Worm (Caenorhabditis elegans) whole organism, late embryonic: ENCODE measurements around the gene Y39H10B.3.

ENCODE experiments used
- C08G9.2 ChIP-seq: sonication (generic microtip); optimal IDR thresholded peaks from 2 replicates; lab custom pipeline; 2016; ENCODE audit warnings: mild to moderate bottlenecking, missing genetic modification characterization, moderate library complexity, missing compliant biosample characterization
- K02D7.2 ChIP-seq: sonication (generic microtip); optimal IDR thresholded peaks from 2 replicates; lab custom pipeline; 2017; ENCODE audit warnings: mild to moderate bottlenecking, missing genetic modification characterization, missing compliant biosample characterization
- K09A11.1 ChIP-seq: sonication (generic microtip); optimal IDR thresholded peaks from 2 replicates; lab custom pipeline; 2017; ENCODE audit warnings: antibody characterized with exemption, mild to moderate bottlenecking, missing genetic modification characterization, missing compliant biosample characterization; ENCODE audit not compliant: insufficient read depth
- T23F11.4 ChIP-seq: fragments of 200-800 bp; sonication (Bioruptor generic); optimal IDR thresholded peaks from 2 replicates; lab custom pipeline; 2018; ENCODE audit warnings: mild to moderate bottlenecking, missing genetic modification characterization, missing compliant biosample characterization
- Y22D7AL.16 ChIP-seq: sonication (generic microtip); optimal IDR thresholded peaks from 2 replicates; lab custom pipeline; 2016; ENCODE audit warnings: missing genetic modification characterization, missing compliant biosample characterization
- ahr-1 ChIP-seq: sonication (generic microtip); optimal IDR thresholded peaks from 2 replicates; lab custom pipeline; 2016; ENCODE audit warnings: missing genetic modification characterization, missing compliant biosample characterization
- ama-1 ChIP-seq: fragments of 150-350 bp; optimal IDR thresholded peaks from 2 replicates; lab custom pipeline; 2014
- ceh-14 ChIP-seq: sonication (generic microtip); optimal IDR thresholded peaks from 2 replicates; lab custom pipeline; 2016; ENCODE audit warnings: missing genotype, missing genetic modification characterization, missing compliant biosample characterization
- ceh-2 ChIP-seq: sonication (generic microtip); optimal IDR thresholded peaks from 2 replicates; lab custom pipeline; 2016; ENCODE audit warnings: missing genotype, missing genetic modification characterization, missing compliant biosample characterization
- ceh-30 ChIP-seq: fragments of 150-350 bp; optimal IDR thresholded peaks from 2 replicates; lab custom pipeline; 2014; ENCODE audit warnings: missing biosample characterization, missing genetic modification characterization
- ceh-31 ChIP-seq: sonication (generic microtip); optimal IDR thresholded peaks from 2 replicates; lab custom pipeline; 2016; ENCODE audit warnings: missing genetic modification characterization, missing compliant biosample characterization
- ceh-34 ChIP-seq: sonication (generic microtip); optimal IDR thresholded peaks from 2 replicates; lab custom pipeline; 2016; ENCODE audit warnings: mild to moderate bottlenecking, missing genetic modification characterization, missing compliant biosample characterization
- ceh-48 ChIP-seq: sonication (generic microtip); optimal IDR thresholded peaks from 2 replicates; lab custom pipeline; 2016; ENCODE audit warnings: missing genetic modification characterization, inconsistent platforms, missing compliant biosample characterization
- ceh-6 ChIP-seq: fragments of 200-800 bp; sonication (Bioruptor generic); optimal IDR thresholded peaks from 2 replicates; lab custom pipeline; 2018; ENCODE audit warnings: mild to moderate bottlenecking, missing genetic modification characterization, missing compliant biosample characterization
- ceh-9 ChIP-seq: sonication (generic microtip); optimal IDR thresholded peaks from 2 replicates; lab custom pipeline; 2016; ENCODE audit warnings: mild to moderate bottlenecking, missing genetic modification characterization, inconsistent platforms, missing compliant biosample characterization
- che-1 ChIP-seq: sonication (generic microtip); optimal IDR thresholded peaks from 2 replicates; lab custom pipeline; 2016; ENCODE audit warnings: mild to moderate bottlenecking, missing genetic modification characterization, missing compliant biosample characterization
- dmd-4 ChIP-seq: sonication (generic microtip); optimal IDR thresholded peaks from 2 replicates; lab custom pipeline; 2016; ENCODE audit warnings: borderline replicate concordance, missing genetic modification characterization, missing compliant biosample characterization
- dve-1 ChIP-seq: sonication (generic microtip); optimal IDR thresholded peaks from 2 replicates; lab custom pipeline; 2017; ENCODE audit warnings: antibody characterized with exemption, mild to moderate bottlenecking, missing genetic modification characterization, missing compliant biosample characterization
- elt-4 ChIP-seq: sonication (generic microtip); optimal IDR thresholded peaks from 2 replicates; lab custom pipeline; 2016; ENCODE audit warnings: missing genetic modification characterization, missing compliant biosample characterization
- ets-4 ChIP-seq: sonication (generic microtip); optimal IDR thresholded peaks from 2 replicates; lab custom pipeline; 2016; ENCODE audit warnings: missing genetic modification characterization, missing compliant biosample characterization
- fax-1 ChIP-seq: sonication (generic microtip); optimal IDR thresholded peaks from 2 replicates; lab custom pipeline; 2016; ENCODE audit warnings: missing genotype, missing genetic modification characterization, missing compliant biosample characterization
- fkh-10 ChIP-seq: fragments of 150-350 bp; optimal IDR thresholded peaks from 2 replicates; lab custom pipeline; 2014; ENCODE audit warnings: missing biosample characterization, missing genetic modification reagents, missing genetic modification characterization
- fkh-6 ChIP-seq: sonication (generic microtip); optimal IDR thresholded peaks from 2 replicates; lab custom pipeline; 2016; ENCODE audit warnings: missing genetic modification characterization, missing compliant biosample characterization
- hlh-13 ChIP-seq: fragments of 200-800 bp; sonication (Bioruptor generic); optimal IDR thresholded peaks from 2 replicates; lab custom pipeline; 2018; ENCODE audit warnings: mild to moderate bottlenecking, missing genetic modification characterization, missing compliant biosample characterization
- hlh-6 ChIP-seq: sonication (generic microtip); optimal IDR thresholded peaks from 2 replicates; lab custom pipeline; 2016; ENCODE audit warnings: missing genotype, missing genetic modification characterization, missing compliant biosample characterization
- lim-6 ChIP-seq: sonication (generic microtip); optimal IDR thresholded peaks from 2 replicates; lab custom pipeline; 2016; ENCODE audit warnings: missing genetic modification characterization, missing compliant biosample characterization
- lin-11 ChIP-seq: fragments of 200-800 bp; sonication (Bioruptor generic); optimal IDR thresholded peaks from 2 replicates; lab custom pipeline; 2018; ENCODE audit warnings: mild to moderate bottlenecking, missing genetic modification characterization, missing compliant biosample characterization
- nhr-11 ChIP-seq: fragments of 150-350 bp; optimal IDR thresholded peaks from 2 replicates; lab custom pipeline; 2014; ENCODE audit warnings: missing biosample characterization, missing genetic modification characterization
- nhr-232 ChIP-seq: sonication (generic microtip); optimal IDR thresholded peaks from 2 replicates; lab custom pipeline; 2016; ENCODE audit warnings: missing genetic modification characterization, missing compliant biosample characterization
- odd-2 ChIP-seq: sonication (generic microtip); optimal IDR thresholded peaks from 2 replicates; lab custom pipeline; 2017; ENCODE audit warnings: antibody characterized with exemption, mild to moderate bottlenecking, missing genetic modification characterization, missing compliant biosample characterization
- pag-3 ChIP-seq: sonication (generic microtip); optimal IDR thresholded peaks from 2 replicates; lab custom pipeline; 2016; ENCODE audit warnings: missing compliant biosample characterization, missing genetic modification characterization, borderline replicate concordance
- pax-1 ChIP-seq: fragments of 150-350 bp; optimal IDR thresholded peaks from 2 replicates; lab custom pipeline; 2014; ENCODE audit warnings: missing biosample characterization, missing genetic modification characterization
- pha-2 ChIP-seq: sonication (generic microtip); optimal IDR thresholded peaks from 2 replicates; lab custom pipeline; 2017; ENCODE audit warnings: mild to moderate bottlenecking, missing genetic modification characterization, missing compliant biosample characterization
- pha-4 ChIP-seq: fragments of 150-350 bp; optimal IDR thresholded peaks from 2 replicates; lab custom pipeline; 2018; ENCODE audit warnings: missing biosample characterization, missing genetic modification reagents, missing genetic modification characterization
- pros-1 ChIP-seq: fragments of 150-350 bp; optimal IDR thresholded peaks from 2 replicates; lab custom pipeline; 2014; ENCODE audit warnings: missing biosample characterization, missing genetic modification reagents, missing genetic modification characterization
- ref-2 ChIP-seq: sonication (generic microtip); optimal IDR thresholded peaks from 2 replicates; lab custom pipeline; 2016; ENCODE audit warnings: missing genetic modification characterization, missing compliant biosample characterization
- sox-2 ChIP-seq: fragments of 200-800 bp; sonication (Bioruptor generic); IDR thresholded peaks from 2 replicates; pipeline ENCODE4 v1.3.6; 2022; ENCODE audit warnings: missing genetic modification reagents, missing genetic modification characterization, missing compliant biosample characterization
- sox-4 ChIP-seq: sonication (generic microtip); optimal IDR thresholded peaks from 2 replicates; lab custom pipeline; 2017; ENCODE audit warnings: mild to moderate bottlenecking, missing genetic modification characterization, inconsistent platforms, missing compliant biosample characterization
- syd-9 ChIP-seq: sonication (generic microtip); optimal IDR thresholded peaks from 2 replicates; lab custom pipeline; 2016; ENCODE audit warnings: mild to moderate bottlenecking, missing genetic modification characterization, moderate library complexity, missing compliant biosample characterization
- tbx-2 ChIP-seq: sonication (generic microtip); optimal IDR thresholded peaks from 2 replicates; lab custom pipeline; 2016; ENCODE audit warnings: missing genetic modification characterization, missing compliant biosample characterization
- tbx-7 ChIP-seq: sonication (generic microtip); optimal IDR thresholded peaks from 2 replicates; lab custom pipeline; 2016; ENCODE audit warnings: missing genotype, missing genetic modification characterization, missing compliant biosample characterization
- ttx-3 ChIP-seq: sonication (generic microtip); optimal IDR thresholded peaks from 2 replicates; lab custom pipeline; 2016; ENCODE audit warnings: missing genetic modification reagents, missing genetic modification characterization, missing compliant biosample characterization
- unc-3 ChIP-seq, 2 experiments: fragments of 200-800 bp in 1 of 2; sonication (Bioruptor generic) in 1 of 2; sonication (generic microtip) in 1 of 2; conservative IDR thresholded peaks in 1 of 2; optimal IDR thresholded peaks in 1 of 2; 2 replicates each; pipeline versions ENCODE4 v1.3.6 to Lab custom; 2016 to 2022; ENCODE audit warnings: missing compliant biosample characterization in 2 of 2, missing genetic modification characterization in 2 of 2, missing genetic modification reagents in 1 of 2
- unc-42 ChIP-seq: sonication (generic microtip); optimal IDR thresholded peaks from 2 replicates; lab custom pipeline; 2016; ENCODE audit warnings: missing genotype, missing genetic modification characterization, missing compliant biosample characterization
- ztf-16 ChIP-seq: sonication (generic microtip); optimal IDR thresholded peaks from 2 replicates; lab custom pipeline; 2017; ENCODE audit warnings: missing genetic modification characterization, missing compliant biosample characterization

Y39H10B.3 gene

ce11 chrV:3711544-3711943 lies 40.9 kb downstream of the Y39H10B.3 start:
- TF ChIP-seq dve-1 (tag; lab: Kevin White, UChicago): no peak
- TF ChIP-seq ceh-48: no peak
- TF ChIP-seq pha-2 (tag; lab: Kevin White, UChicago): no peak
- no peak for TF ChIP-seq pros-1
- no peak for TF ChIP-seq ceh-9 (tag; lab: Kevin White, UChicago)
- TF ChIP-seq T23F11.4 (GFP tag; lab: Kevin White, UChicago): no peak
- no peak for TF ChIP-seq ceh-6 (GFP tag; lab: Kevin White, UChicago)
- TF ChIP-seq pag-3 (tag; lab: Kevin White, UChicago): no peak
- no peak for TF ChIP-seq K02D7.2 (tag; lab: Kevin White, UChicago)
- no peak for TF ChIP-seq ahr-1 (tag; lab: Kevin White, UChicago)
- no peak for TF ChIP-seq hlh-13 (GFP tag; lab: Kevin White, UChicago)
- no peak for TF ChIP-seq ama-1 (lab: Kevin White, UChicago)
- no peak for TF ChIP-seq sox-4 (tag; lab: Kevin White, UChicago)
- no peak for TF ChIP-seq lim-6 (tag; lab: Kevin White, UChicago)
- no peak for TF ChIP-seq ttx-3 (tag; lab: Kevin White, UChicago)
- TF ChIP-seq nhr-11 (tag; lab: Kevin White, UChicago): no peak
- TF ChIP-seq ref-2 (tag; lab: Kevin White, UChicago): no peak
- TF ChIP-seq ets-4 (tag; lab: Kevin White, UChicago): no peak
- TF ChIP-seq, all 69 proteins: peak for 0

ce11 chrV:3712192-3712591 lies 41.6 kb downstream of the Y39H10B.3 start:
- no peak for TF ChIP-seq lin-11 (tag; lab: Kevin White, UChicago)
- TF ChIP-seq ceh-48: no peak
- no peak for TF ChIP-seq hlh-6
- TF ChIP-seq nhr-11 (tag; lab: Kevin White, UChicago): no peak
- no peak for TF ChIP-seq odd-2 (tag; lab: Kevin White, UChicago)
- no peak for TF ChIP-seq Y22D7AL.16
- no peak for TF ChIP-seq unc-42 (tag; lab: Kevin White, UChicago)
- TF ChIP-seq ceh-2 (tag; lab: Kevin White, UChicago): no peak
- TF ChIP-seq sox-2 (GFP tag; lab: Robert Waterston, UW): no peak
- no peak for TF ChIP-seq ceh-34 (tag; lab: Kevin White, UChicago)
- no peak for TF ChIP-seq pha-4 (tag; lab: Kevin White, UChicago)
- TF ChIP-seq ref-2 (tag; lab: Kevin White, UChicago): no peak
- TF ChIP-seq ztf-16 (tag; lab: Kevin White, UChicago): no peak
- no peak for TF ChIP-seq tbx-2 (tag; lab: Kevin White, UChicago)
- no peak for TF ChIP-seq elt-4 (tag; lab: Kevin White, UChicago)
- no peak for TF ChIP-seq syd-9
- TF ChIP-seq ceh-31 (tag; lab: Kevin White, UChicago): no peak

- TF ChIP-seq dmd-4 (no peak), Y22D7AL.16 (no peak), odd-2 (tag; lab: Kevin White, UChicago) (no peak), ceh-48 (peak; percentile 31), ceh-30 (tag; lab: Kevin White, UChicago) (no peak)
Measured at ce11 chrV:3712955-3713354, 42.4 kb downstream of the Y39H10B.3 start.

ce11 chrV:3714750-3715149 lies 44.2 kb downstream of the Y39H10B.3 start:
- no peak for TF ChIP-seq unc-3 (GFP tag; conservative IDR thresholded peaks at IDR 0.05; lab: Robert Waterston, UW)
- no peak for TF ChIP-seq unc-3 (tag; optimal IDR thresholded peaks at IDR 0.05; lab: Kevin White, UChicago)
- TF ChIP-seq fkh-10 (GFP tag; lab: Kevin White, UChicago): no peak
- TF ChIP-seq C08G9.2 (tag; lab: Kevin White, UChicago): no peak
- TF ChIP-seq tbx-7 (tag; lab: Kevin White, UChicago): no peak
- no peak for TF ChIP-seq ztf-16 (tag; lab: Kevin White, UChicago)
- TF ChIP-seq fkh-6 (tag; lab: Kevin White, UChicago): no peak
- TF ChIP-seq hlh-13 (GFP tag; lab: Kevin White, UChicago): no peak
- no peak for TF ChIP-seq odd-2 (tag; lab: Kevin White, UChicago)
- no peak for TF ChIP-seq nhr-232 (tag; lab: Kevin White, UChicago)
- TF ChIP-seq syd-9: no peak
- TF ChIP-seq fax-1 (tag; lab: Kevin White, UChicago): no peak
- TF ChIP-seq ceh-9 (tag; lab: Kevin White, UChicago): no peak
- TF ChIP-seq ref-2 (tag; lab: Kevin White, UChicago): no peak
- no peak for TF ChIP-seq pax-1 (tag; lab: Kevin White, UChicago)
- no peak for TF ChIP-seq che-1
- TF ChIP-seq ama-1 (lab: Kevin White, UChicago): no peak
- no peak for TF ChIP-seq ceh-14 (tag; lab: Kevin White, UChicago)
- no peak for TF ChIP-seq K09A11.1 (tag; lab: Kevin White, UChicago)
- no peak for TF ChIP-seq pros-1
- TF ChIP-seq, all 69 proteins: peak for 0
